Worm (Caenorhabditis elegans): Measurements from ENCODE around the gene nhr-53.

ce11 chrV:15735720-15736119 is 33.6 kb upstream of the nhr-53 start, which contains the start of gene str-27:
- TF ChIP-seq unc-62 (GFP tag; optimal IDR thresholded peaks at IDR 0.05): no peak
- no peak for TF ChIP-seq nhr-28 (tag; optimal IDR thresholded peaks at IDR 0.05)
- TF ChIP-seq lsy-2 (tag; optimal IDR thresholded peaks at IDR 0.05): no peak
- no peak for TF ChIP-seq snpc-4 (tag; optimal IDR thresholded peaks at IDR 0.05)
- no peak for TF ChIP-seq ceh-83 (GFP tag; optimal IDR thresholded peaks at IDR 0.05)
- TF ChIP-seq unc-39 (tag; optimal IDR thresholded peaks at IDR 0.05): no peak
- TF ChIP-seq nhr-237 (tag; optimal IDR thresholded peaks at IDR 0.05): no peak
- TF ChIP-seq elt-3 (tag; optimal IDR thresholded peaks at IDR 0.05): no peak
- no peak for TF ChIP-seq drap-1 (GFP tag; optimal IDR thresholded peaks at IDR 0.05)

All from whole organism, mixed stage, embryonic.